Worm (Caenorhabditis elegans) whole organism, mixed stage, embryonic: ENCODE results near the gene T16H12.3.

Experiments used
- M03D4.4 ChIP-seq: sonication (generic microtip); optimal IDR thresholded peaks from 2 replicates; lab custom pipeline; 2017; ENCODE audit warnings: mild to moderate bottlenecking, missing genetic modification characterization, missing compliant biosample characterization
- bed-3 ChIP-seq: fragments of 200-800 bp; sonication (Bioruptor generic); optimal IDR thresholded peaks from 3 replicates; lab custom pipeline; 2018; ENCODE audit warnings: mild to moderate bottlenecking, missing genetic modification characterization, moderate library complexity, missing compliant biosample characterization
- blmp-1 ChIP-seq: fragments of 150-350 bp; optimal IDR thresholded peaks from 2 replicates; lab custom pipeline; 2014; ENCODE audit warnings: missing biosample characterization, missing genetic modification characterization
- ceh-39 ChIP-seq: fragments of 150-350 bp; optimal IDR thresholded peaks from 2 replicates; lab custom pipeline; 2014; ENCODE audit warnings: missing biosample characterization, missing genetic modification characterization
- ceh-43 ChIP-seq: fragments of 200-800 bp; sonication (Bioruptor generic); optimal IDR thresholded peaks from 2 replicates; lab custom pipeline; 2018; ENCODE audit warnings: mild to moderate bottlenecking, missing genetic modification characterization, moderate library complexity, missing compliant biosample characterization
- ceh-83 ChIP-seq: fragments of 200-800 bp; sonication (Bioruptor generic); optimal IDR thresholded peaks from 2 replicates; lab custom pipeline; 2018; ENCODE audit warnings: mild to moderate bottlenecking, missing genetic modification characterization, missing compliant biosample characterization
- ces-1 ChIP-seq: fragments of 150-350 bp; optimal IDR thresholded peaks from 2 replicates; lab custom pipeline; 2014; ENCODE audit warnings: missing biosample characterization, missing genetic modification reagents, missing genetic modification characterization
- cnd-1 ChIP-seq: fragments of 200-800 bp; sonication (Bioruptor generic); optimal IDR thresholded peaks from 2 replicates; lab custom pipeline; 2018; ENCODE audit warnings: mild to moderate bottlenecking, missing genetic modification characterization, missing compliant biosample characterization
- drap-1 ChIP-seq: fragments of 200-800 bp; sonication (Bioruptor generic); optimal IDR thresholded peaks from 3 replicates; lab custom pipeline; 2018; ENCODE audit warnings: mild to moderate bottlenecking, missing genetic modification characterization, missing compliant biosample characterization
- elt-1 ChIP-seq: sonication (generic microtip); optimal IDR thresholded peaks from 2 replicates; lab custom pipeline; 2017; ENCODE audit warnings: missing genetic modification characterization, mild to moderate bottlenecking, missing compliant biosample characterization, antibody characterized with exemption, moderate library complexity, borderline replicate concordance; ENCODE audit not compliant: insufficient read depth
- elt-3 ChIP-seq: fragments of 150-350 bp; optimal IDR thresholded peaks from 2 replicates; lab custom pipeline; 2014; ENCODE audit warnings: missing biosample characterization, missing genetic modification characterization
- flh-1 ChIP-seq: fragments of 200-800 bp; sonication (Bioruptor generic); optimal IDR thresholded peaks from 2 replicates; lab custom pipeline; 2018; ENCODE audit warnings: mild to moderate bottlenecking, missing genetic modification characterization, moderate library complexity, missing compliant biosample characterization
- ham-2 ChIP-seq: fragments of 200-800 bp; sonication (Bioruptor generic); optimal IDR thresholded peaks from 2 replicates; lab custom pipeline; 2018; ENCODE audit warnings: mild to moderate bottlenecking, missing genetic modification characterization, missing compliant biosample characterization
- hlh-1 ChIP-seq: fragments of 150-350 bp; optimal IDR thresholded peaks from 2 replicates; lab custom pipeline; 2014; ENCODE audit warnings: missing biosample characterization, missing genetic modification reagents, missing genetic modification characterization
- lin-13 ChIP-seq: fragments of 150-350 bp; optimal IDR thresholded peaks from 2 replicates; lab custom pipeline; 2014; ENCODE audit warnings: missing biosample characterization, missing genetic modification characterization
- lin-32 ChIP-seq: fragments of 200-800 bp; sonication (Bioruptor generic); optimal IDR thresholded peaks from 2 replicates; lab custom pipeline; 2018; ENCODE audit warnings: mild to moderate bottlenecking, missing genetic modification characterization, missing compliant biosample characterization
- lsy-2 ChIP-seq: fragments of 150-350 bp; optimal IDR thresholded peaks from 2 replicates; lab custom pipeline; 2014; ENCODE audit warnings: missing biosample characterization, missing genetic modification characterization
- mab-5 ChIP-seq: fragments of 150-350 bp; optimal IDR thresholded peaks from 2 replicates; lab custom pipeline; 2014; ENCODE audit warnings: missing biosample characterization, missing genetic modification characterization
- mep-1 ChIP-seq: fragments of 150-350 bp; optimal IDR thresholded peaks from 2 replicates; lab custom pipeline; 2017; ENCODE audit warnings: missing biosample characterization, missing genetic modification reagents, missing genetic modification characterization, inconsistent platforms
- mls-2 ChIP-seq: sonication (generic microtip); optimal IDR thresholded peaks from 2 replicates; lab custom pipeline; 2016; ENCODE audit warnings: mild to moderate bottlenecking, missing genetic modification characterization, moderate library complexity, missing compliant biosample characterization
- nhr-12 ChIP-seq: fragments of 150-350 bp; optimal IDR thresholded peaks from 2 replicates; lab custom pipeline; 2014; ENCODE audit warnings: missing biosample characterization, missing genetic modification characterization
- nhr-2 ChIP-seq: fragments of 150-350 bp; optimal IDR thresholded peaks from 2 replicates; lab custom pipeline; 2014; ENCODE audit warnings: missing biosample characterization, missing genetic modification characterization
- nhr-237 ChIP-seq: fragments of 150-350 bp; optimal IDR thresholded peaks from 2 replicates; lab custom pipeline; 2014; ENCODE audit warnings: missing biosample characterization, missing genetic modification characterization
- nhr-28 ChIP-seq: fragments of 150-350 bp; optimal IDR thresholded peaks from 2 replicates; lab custom pipeline; 2014; ENCODE audit warnings: missing biosample characterization, missing genetic modification characterization
- nhr-76 ChIP-seq: sonication (generic microtip); optimal IDR thresholded peaks from 2 replicates; lab custom pipeline; 2017; ENCODE audit warnings: missing biosample characterization, missing genetic modification characterization
- pha-4 ChIP-seq: fragments of 150-350 bp; optimal IDR thresholded peaks from 2 replicates; lab custom pipeline; 2018; ENCODE audit warnings: missing biosample characterization, missing genetic modification reagents, missing genetic modification characterization
- snpc-4 ChIP-seq: fragments of 150-350 bp; optimal IDR thresholded peaks from 2 replicates; lab custom pipeline; 2014; ENCODE audit warnings: missing biosample characterization, missing genetic modification characterization
- sptf-1 ChIP-seq: sonication (generic microtip); optimal IDR thresholded peaks from 2 replicates; lab custom pipeline; 2017; ENCODE audit warnings: mild to moderate bottlenecking, missing genetic modification characterization, moderate library complexity, missing compliant biosample characterization
- tbx-8 ChIP-seq: fragments of 200-800 bp; sonication (Bioruptor generic); optimal IDR thresholded peaks from 2 replicates; lab custom pipeline; 2018; ENCODE audit warnings: mild to moderate bottlenecking, missing genetic modification characterization, moderate library complexity, missing compliant biosample characterization
- unc-120 ChIP-seq: sonication (generic microtip); optimal IDR thresholded peaks from 2 replicates; lab custom pipeline; 2017; ENCODE audit warnings: missing genetic modification characterization, missing compliant biosample characterization; ENCODE audit not compliant: poor library complexity, severe bottlenecking
- unc-39 ChIP-seq: fragments of 150-350 bp; optimal IDR thresholded peaks from 2 replicates; lab custom pipeline; 2014; ENCODE audit warnings: missing biosample characterization, missing genetic modification characterization
- unc-62 ChIP-seq: fragments of 150-350 bp; optimal IDR thresholded peaks from 2 replicates; lab custom pipeline; 2014; ENCODE audit warnings: missing biosample characterization, missing genetic modification reagents, missing genetic modification characterization
- zip-8 ChIP-seq: fragments of 150-350 bp; optimal IDR thresholded peaks from 2 replicates; lab custom pipeline; 2014; ENCODE audit warnings: missing biosample characterization, missing genetic modification characterization
- ztf-11 ChIP-seq: fragments of 150-350 bp; optimal IDR thresholded peaks from 2 replicates; lab custom pipeline; 2014; ENCODE audit warnings: missing biosample characterization, missing genetic modification characterization

Gene T16H12.3

DNA sequence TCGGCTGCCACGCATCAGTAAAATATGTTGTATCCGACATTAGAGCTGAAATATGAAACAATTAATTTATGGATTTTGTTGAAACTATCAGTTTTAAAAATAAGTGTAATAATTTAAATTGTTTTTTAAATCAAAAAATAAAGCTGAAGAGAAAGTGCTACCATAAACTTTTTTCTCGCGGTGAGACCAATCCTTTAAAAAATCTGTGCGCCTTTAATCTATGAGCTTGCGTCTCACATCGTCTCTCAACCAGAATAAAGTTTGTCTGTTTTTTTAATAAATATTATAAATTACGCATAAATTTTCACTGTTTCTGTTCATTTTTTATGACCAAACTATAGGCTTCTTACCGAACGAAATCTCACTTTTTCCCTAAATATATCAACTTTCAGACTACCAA lies at the start of gene T16H12.3:
Gene T16H12.3 (minus strand): TSS at position 51 of the 400 bp plus-strand sequence.
- TF ChIP-seq ceh-39 (tag; lab: Kevin White, UChicago) = no peak

DNA sequence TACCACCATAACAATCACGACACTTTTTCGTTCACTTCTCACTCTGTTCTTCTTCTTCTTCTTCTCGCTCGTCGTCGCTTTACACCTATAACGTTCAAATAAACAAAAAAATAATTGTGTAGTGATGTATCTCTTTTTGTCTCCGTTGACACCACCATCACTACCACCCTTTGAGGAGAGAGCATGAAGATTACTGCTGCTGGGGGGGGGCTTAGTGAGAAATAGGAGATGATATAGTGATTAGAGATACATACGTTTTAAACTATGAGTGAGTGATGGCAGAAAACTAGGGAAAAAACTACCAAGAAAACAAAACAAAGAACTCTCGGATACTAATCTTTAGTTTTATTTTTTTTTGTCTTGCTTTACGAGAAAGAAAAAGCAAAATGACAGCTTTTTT lies 43.3 kb upstream of the T16H12.3 start:
- TF ChIP-seq unc-62 = no peak
- no peak for TF ChIP-seq flh-1 (GFP tag; lab: Kevin White, UChicago)
- TF ChIP-seq snpc-4 = no peak
- TF ChIP-seq nhr-76 (tag; lab: Kevin White, UChicago) = no peak
- no peak for TF ChIP-seq mep-1 (tag; lab: Kevin White, UChicago)
- TF ChIP-seq unc-39 = no peak
- no peak for TF ChIP-seq zip-8 (tag; lab: Kevin White, UChicago)
- no peak for TF ChIP-seq ceh-43 (GFP tag; lab: Kevin White, UChicago)
- TF ChIP-seq ceh-83 (GFP tag; lab: Kevin White, UChicago) = no peak
- no peak for TF ChIP-seq bed-3 (GFP tag; lab: Kevin White, UChicago)
- TF ChIP-seq drap-1 (GFP tag; lab: Kevin White, UChicago) = no peak
- no peak for TF ChIP-seq hlh-1 (tag; lab: Kevin White, UChicago)
- no peak for TF ChIP-seq nhr-28 (tag; lab: Kevin White, UChicago)
- no peak for TF ChIP-seq ham-2
- no peak for TF ChIP-seq ztf-11 (tag; lab: Kevin White, UChicago)
- TF ChIP-seq lsy-2 = no peak
- no peak for TF ChIP-seq nhr-12
- no peak for TF ChIP-seq mab-5 (tag; lab: Kevin White, UChicago)
- TF ChIP-seq, all 35 proteins: peak for 0

DNA sequence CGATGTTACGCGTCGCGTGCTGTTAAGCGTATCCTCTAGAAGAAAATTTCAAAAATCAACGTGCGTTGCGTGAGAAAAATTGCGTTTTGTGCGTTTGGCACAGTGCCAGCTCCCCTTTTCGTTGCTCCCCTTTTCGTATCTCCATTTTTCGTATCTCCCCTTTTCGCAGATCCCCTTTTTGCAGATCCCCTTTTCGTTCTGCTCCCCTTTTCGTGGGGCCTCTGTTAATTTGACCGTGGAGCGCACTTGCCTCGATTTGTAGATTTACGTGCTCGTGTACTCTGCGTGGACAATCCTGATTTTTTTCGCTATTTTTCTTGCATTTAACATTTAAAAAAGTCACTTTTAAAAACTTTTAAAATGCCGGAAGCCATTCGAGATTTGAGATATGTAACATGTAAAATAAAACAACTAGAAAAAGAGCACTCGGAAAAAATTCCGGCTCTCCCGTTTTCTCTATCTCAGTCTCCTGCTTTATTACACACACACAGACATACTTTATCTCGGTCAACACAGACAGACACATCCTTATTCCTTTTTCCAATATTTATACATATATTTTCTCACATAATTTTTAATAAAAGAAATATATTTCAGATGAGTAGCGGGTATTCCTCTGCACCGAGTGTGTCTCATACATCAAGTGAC lies 40.6 kb upstream of the T16H12.3 start, which contains the start of gene ttll-4:
Gene ttll-4 (plus strand): TSS at position 598 of the 648 bp plus-strand sequence.
- TF ChIP-seq ceh-83 (GFP tag; lab: Kevin White, UChicago) = no peak
- no peak for TF ChIP-seq snpc-4
- no peak for TF ChIP-seq hlh-1 (tag; lab: Kevin White, UChicago)
- no peak for TF ChIP-seq elt-3 (tag; lab: Kevin White, UChicago)
- no peak for TF ChIP-seq unc-62
- TF ChIP-seq nhr-2 (tag; lab: Kevin White, UChicago) = no peak
- no peak for TF ChIP-seq nhr-76 (tag; lab: Kevin White, UChicago)
- TF ChIP-seq cnd-1 (tag; lab: Kevin White, UChicago) = peak; percentile 10
- TF ChIP-seq M03D4.4 (tag; lab: Kevin White, UChicago) = peak; percentile 48
- TF ChIP-seq lin-13 (tag; lab: Kevin White, UChicago) = peak; percentile 65
- TF ChIP-seq tbx-8 (GFP tag; lab: Kevin White, UChicago) = no peak
- TF ChIP-seq blmp-1 (tag; lab: Kevin White, UChicago) = no peak
- TF ChIP-seq nhr-28 (tag; lab: Kevin White, UChicago) = no peak
- no peak for TF ChIP-seq pha-4 (tag; lab: Kevin White, UChicago)
- peak; percentile 38 for TF ChIP-seq mls-2 (tag; lab: Kevin White, UChicago)
- TF ChIP-seq elt-1 = no peak
- TF ChIP-seq drap-1 (GFP tag; lab: Kevin White, UChicago) = peak; percentile 21
- TF ChIP-seq ceh-43 (GFP tag; lab: Kevin White, UChicago) = no peak
- TF ChIP-seq zip-8 (tag; lab: Kevin White, UChicago) = no peak
- no peak for TF ChIP-seq nhr-12
- peak; percentile 60 for TF ChIP-seq mep-1 (tag; lab: Kevin White, UChicago)
- no peak for TF ChIP-seq ham-2
- no peak for TF ChIP-seq flh-1 (GFP tag; lab: Kevin White, UChicago)
- TF ChIP-seq ces-1 (GFP tag; lab: Kevin White, UChicago) = peak; percentile 79
- no peak for TF ChIP-seq mab-5 (tag; lab: Kevin White, UChicago)
- peak; percentile 22 for TF ChIP-seq unc-120 (tag; lab: Kevin White, UChicago)
- no peak for TF ChIP-seq unc-39
- no peak for TF ChIP-seq ceh-39 (tag; lab: Kevin White, UChicago)
- TF ChIP-seq sptf-1 = peak; percentile 68
- peak; percentile 14 for TF ChIP-seq lsy-2
- TF ChIP-seq nhr-237 (tag; lab: Kevin White, UChicago) = no peak
- TF ChIP-seq lin-32 (GFP tag; lab: Kevin White, UChicago) = peak; percentile 24
